Worm (Caenorhabditis elegans) whole organism, young adult: ENCODE results near the gene T10B5.10.

Experiments
- B0261.1 ChIP-seq: sonication (generic microtip); optimal IDR thresholded peaks from 2 replicates; lab custom pipeline; 2016; ENCODE audit warnings: mild to moderate bottlenecking, missing genetic modification characterization, moderate library complexity, missing compliant biosample characterization
- B0336.3 ChIP-seq: fragments of 200-800 bp; sonication (Bioruptor generic); IDR thresholded peaks from 2 replicates; pipeline ENCODE4 v1.3.6; 2022; ENCODE audit warnings: missing genetic modification characterization, missing compliant biosample characterization
- C06A6.2 ChIP-seq: fragments of 200-800 bp; sonication (Bioruptor generic); conservative IDR thresholded peaks from 2 replicates; pipeline ENCODE4 v1.3.6; 2022; ENCODE audit warnings: missing genetic modification characterization, missing compliant biosample characterization
- D2030.7 ChIP-seq: fragments of 200-800 bp; sonication (Bioruptor generic); IDR thresholded peaks from 2 replicates; pipeline ENCODE4 v1.3.6; 2022; ENCODE audit warnings: missing genetic modification reagents, missing genetic modification characterization, missing compliant biosample characterization
- F22D6.2 ChIP-seq: sonication (generic microtip); optimal IDR thresholded peaks from 2 replicates; lab custom pipeline; 2016; ENCODE audit warnings: mild to moderate bottlenecking, missing genetic modification characterization, missing compliant biosample characterization
- T26A5.8 ChIP-seq: sonication (generic microtip); optimal IDR thresholded peaks from 2 replicates; lab custom pipeline; 2016; ENCODE audit warnings: missing genetic modification characterization, missing compliant biosample characterization
- Y67H2A.10 ChIP-seq: fragments of 200-800 bp; sonication (Bioruptor generic); conservative IDR thresholded peaks from 2 replicates; pipeline ENCODE4 v1.3.6; 2022; ENCODE audit warnings: missing genetic modification reagents, missing genetic modification characterization, missing compliant biosample characterization
- Y95B8A.8 ChIP-seq: fragments of 200-800 bp; sonication (Bioruptor generic); IDR thresholded peaks from 2 replicates; pipeline ENCODE4 v1.3.6; 2022; ENCODE audit warnings: missing genetic modification reagents, missing genetic modification characterization, missing compliant biosample characterization
- ZK185.1 ChIP-seq: sonication (generic microtip); optimal IDR thresholded peaks from 2 replicates; lab custom pipeline; 2016; ENCODE audit warnings: mild to moderate bottlenecking, missing genetic modification characterization, missing compliant biosample characterization; ENCODE audit not compliant: poor library complexity, severe bottlenecking
- aptf-2 ChIP-seq: fragments of 200-800 bp; sonication (Bioruptor generic); conservative IDR thresholded peaks from 2 replicates; pipeline ENCODE4 v1.3.6; 2022; ENCODE audit warnings: missing genetic modification reagents, missing genetic modification characterization, missing compliant biosample characterization
- aptf-3 ChIP-seq: fragments of 200-800 bp; sonication (Bioruptor generic); IDR thresholded peaks from 2 replicates; pipeline ENCODE4 v1.3.6; 2022; ENCODE audit warnings: missing genetic modification characterization, missing compliant biosample characterization
- atf-7 ChIP-seq: sonication (generic microtip); optimal IDR thresholded peaks from 2 replicates; lab custom pipeline; 2017; ENCODE audit warnings: mild to moderate bottlenecking, missing genetic modification characterization, missing compliant biosample characterization
- athp-1 ChIP-seq: sonication (generic microtip); optimal IDR thresholded peaks from 2 replicates; lab custom pipeline; 2017; ENCODE audit warnings: mild to moderate bottlenecking, missing genetic modification characterization, missing compliant biosample characterization
- ccch-3 ChIP-seq: fragments of 200-800 bp; sonication (Bioruptor generic); optimal IDR thresholded peaks from 2 replicates; lab custom pipeline; 2018; ENCODE audit warnings: mild to moderate bottlenecking, missing genetic modification characterization, missing compliant biosample characterization
- cebp-2 ChIP-seq: fragments of 200-800 bp; sonication (Bioruptor generic); IDR thresholded peaks from 2 replicates; pipeline ENCODE4 v1.3.6; 2022; ENCODE audit warnings: missing genetic modification characterization, missing compliant biosample characterization
- ceh-40 ChIP-seq: fragments of 200-800 bp; sonication (Bioruptor generic); IDR thresholded peaks from 2 replicates; pipeline ENCODE4 v1.3.6; 2022; ENCODE audit warnings: missing genetic modification characterization, missing compliant biosample characterization
- ceh-58 ChIP-seq: fragments of 200-800 bp; sonication (Bioruptor generic); IDR thresholded peaks from 2 replicates; pipeline ENCODE4 v1.3.6; 2022; ENCODE audit warnings: missing genetic modification characterization, missing compliant biosample characterization
- ceh-79 ChIP-seq: sonication (generic microtip); optimal IDR thresholded peaks from 2 replicates; lab custom pipeline; 2017; ENCODE audit warnings: mild to moderate bottlenecking, missing genetic modification characterization, missing compliant biosample characterization
- dpff-1 ChIP-seq: sonication (generic microtip); optimal IDR thresholded peaks from 2 replicates; lab custom pipeline; 2017; ENCODE audit warnings: mild to moderate bottlenecking, missing genetic modification characterization, missing compliant biosample characterization
- ets-4 ChIP-seq: fragments of 200-800 bp; sonication (Bioruptor generic); optimal IDR thresholded peaks from 2 replicates; lab custom pipeline; 2018; ENCODE audit warnings: mild to moderate bottlenecking, missing genetic modification characterization, missing compliant biosample characterization
- fkh-3 ChIP-seq: sonication (generic microtip); optimal IDR thresholded peaks from 2 replicates; lab custom pipeline; 2016; ENCODE audit warnings: mild to moderate bottlenecking, missing genetic modification characterization, missing compliant biosample characterization
- gei-17 ChIP-seq: fragments of 200-800 bp; sonication (Bioruptor generic); optimal IDR thresholded peaks from 2 replicates; lab custom pipeline; 2018; ENCODE audit warnings: mild to moderate bottlenecking, missing genetic modification characterization, missing compliant biosample characterization
- hmg-20 ChIP-seq: fragments of 200-800 bp; sonication (Bioruptor generic); IDR thresholded peaks from 2 replicates; pipeline ENCODE4 v1.3.6; 2022; ENCODE audit warnings: missing genetic modification reagents, missing genetic modification characterization, missing compliant biosample characterization
- let-607 ChIP-seq, 2 experiments: fragments of 200-800 bp in 1 of 2; sonication (Bioruptor generic) in 1 of 2; sonication (generic microtip) in 1 of 2; optimal IDR thresholded peaks; 2 replicates each; lab custom pipeline; 2016 to 2018; ENCODE audit warnings: mild to moderate bottlenecking in 2 of 2, missing compliant biosample characterization in 2 of 2, missing genetic modification characterization in 2 of 2, moderate library complexity in 2 of 2, missing genotype in 1 of 2
- lin-54 ChIP-seq: fragments of 200-800 bp; sonication (Bioruptor generic); optimal IDR thresholded peaks from 2 replicates; lab custom pipeline; 2018; ENCODE audit warnings: mild to moderate bottlenecking, missing genetic modification characterization, missing compliant biosample characterization
- lir-1 ChIP-seq: fragments of 200-800 bp; sonication (Bioruptor generic); conservative IDR thresholded peaks from 2 replicates; pipeline ENCODE4 v1.3.6; 2022; ENCODE audit warnings: missing genetic modification reagents, missing genetic modification characterization, missing compliant biosample characterization
- madf-3 ChIP-seq: fragments of 200-800 bp; sonication (Bioruptor generic); IDR thresholded peaks from 2 replicates; pipeline ENCODE4 v1.3.6; 2022; ENCODE audit warnings: missing genetic modification reagents, missing genetic modification characterization, missing compliant biosample characterization
- madf-6 ChIP-seq: fragments of 200-800 bp; sonication (Bioruptor generic); IDR thresholded peaks from 2 replicates; pipeline ENCODE4 v1.3.6; 2022; ENCODE audit warnings: missing genetic modification reagents, missing genetic modification characterization, missing compliant biosample characterization
- madf-8 ChIP-seq: fragments of 200-800 bp; sonication (Bioruptor generic); conservative IDR thresholded peaks from 2 replicates; pipeline ENCODE4 v1.3.6; 2022; ENCODE audit warnings: missing genetic modification reagents, missing genetic modification characterization, missing compliant biosample characterization
- mcd-1 ChIP-seq: fragments of 200-800 bp; sonication (Bioruptor generic); IDR thresholded peaks from 2 replicates; pipeline ENCODE4 v1.3.6; 2022; ENCODE audit warnings: missing genetic modification reagents, missing genetic modification characterization, missing compliant biosample characterization
- mel-28 ChIP-seq: sonication (generic microtip); optimal IDR thresholded peaks from 2 replicates; lab custom pipeline; 2016; ENCODE audit warnings: borderline replicate concordance, mild to moderate bottlenecking, missing genetic modification characterization, missing compliant biosample characterization
- mes-4 ChIP-seq: sonication (generic microtip); optimal IDR thresholded peaks from 2 replicates; lab custom pipeline; 2016; ENCODE audit warnings: missing genotype, missing genetic modification characterization, missing compliant biosample characterization
- nfya-2 ChIP-seq: fragments of 200-800 bp; sonication (Bioruptor generic); IDR thresholded peaks from 2 replicates; pipeline ENCODE4 v1.3.6; 2022; ENCODE audit warnings: missing genetic modification reagents, missing genetic modification characterization, missing compliant biosample characterization
- nfyb-1 ChIP-seq: fragments of 200-800 bp; sonication (Bioruptor generic); IDR thresholded peaks from 2 replicates; pipeline ENCODE4 v1.3.6; 2022; ENCODE audit warnings: missing genetic modification reagents, missing genetic modification characterization, missing compliant biosample characterization
- pbrm-1 ChIP-seq: fragments of 200-800 bp; sonication (Bioruptor generic); IDR thresholded peaks from 2 replicates; pipeline ENCODE4 v1.3.6; 2022; ENCODE audit warnings: missing genetic modification reagents, missing genetic modification characterization, missing compliant biosample characterization
- sdz-38 ChIP-seq: sonication (generic microtip); optimal IDR thresholded peaks from 2 replicates; lab custom pipeline; 2016; ENCODE audit warnings: missing genotype, missing genetic modification characterization, missing compliant biosample characterization
- snpc-1.1 ChIP-seq: sonication (generic microtip); optimal IDR thresholded peaks from 2 replicates; lab custom pipeline; 2017; ENCODE audit warnings: missing genetic modification characterization, mild to moderate bottlenecking, missing compliant biosample characterization, antibody characterized with exemption, moderate library complexity, missing genotype, missing genetic modification reagents; ENCODE audit not compliant: insufficient read depth
- snpc-3.4 ChIP-seq: sonication (generic microtip); optimal IDR thresholded peaks from 2 replicates; lab custom pipeline; 2017; ENCODE audit warnings: missing genetic modification characterization, mild to moderate bottlenecking, missing compliant biosample characterization, antibody characterized with exemption, moderate library complexity, missing genotype, missing genetic modification reagents
- snpc-4 ChIP-seq, 5 experiments: fragments of 150-350 bp in 1 of 5; sonication (generic microtip) in 4 of 5; optimal IDR thresholded peaks; 2 replicates each; lab custom pipeline; 2014 to 2018; ENCODE audit warnings: missing genetic modification characterization in 5 of 5, missing biosample characterization in 3 of 5, antibody characterized with exemption in 2 of 5, mild to moderate bottlenecking in 2 of 5, missing compliant biosample characterization in 2 of 5, missing genotype in 2 of 5, moderate library complexity in 2 of 5, missing genetic modification reagents in 1 of 5
- somi-1 ChIP-seq: fragments of 200-800 bp; sonication (Bioruptor generic); optimal IDR thresholded peaks from 2 replicates; lab custom pipeline; 2018; ENCODE audit warnings: mild to moderate bottlenecking, missing genetic modification characterization, missing compliant biosample characterization
- tbp1 ChIP-seq: fragments of 200-800 bp; sonication (Bioruptor generic); optimal IDR thresholded peaks from 2 replicates; lab custom pipeline; 2018; ENCODE audit warnings: mild to moderate bottlenecking, missing genetic modification characterization, missing compliant biosample characterization
- unc-130 ChIP-seq: sonication (generic microtip); optimal IDR thresholded peaks from 2 replicates; lab custom pipeline; 2016; ENCODE audit warnings: missing genetic modification reagents, missing genetic modification characterization, missing compliant biosample characterization
- xnd-1 ChIP-seq: sonication (generic microtip); optimal IDR thresholded peaks from 2 replicates; lab custom pipeline; 2016; ENCODE audit warnings: missing genotype, missing genetic modification reagents, missing genetic modification characterization, missing compliant biosample characterization
- zfh-2 ChIP-seq: fragments of 200-800 bp; sonication (Bioruptor generic); conservative IDR thresholded peaks from 2 replicates; pipeline ENCODE4 v1.3.6; 2022; ENCODE audit warnings: missing genetic modification reagents, missing genetic modification characterization, missing compliant biosample characterization
- zim-3 ChIP-seq: sonication (generic microtip); optimal IDR thresholded peaks from 2 replicates; lab custom pipeline; 2017; ENCODE audit warnings: mild to moderate bottlenecking, missing genetic modification characterization, moderate library complexity, missing compliant biosample characterization
- ztf-22 ChIP-seq: fragments of 200-800 bp; sonication (Bioruptor generic); optimal IDR thresholded peaks from 2 replicates; lab custom pipeline; 2018; ENCODE audit warnings: mild to moderate bottlenecking, missing genetic modification characterization, moderate library complexity, missing compliant biosample characterization
- ztf-28 ChIP-seq: fragments of 200-800 bp; sonication (Bioruptor generic); IDR thresholded peaks from 2 replicates; pipeline ENCODE4 v1.3.6; 2022; ENCODE audit warnings: missing genetic modification reagents, missing genetic modification characterization, missing compliant biosample characterization

Gene T10B5.10

DNA sequence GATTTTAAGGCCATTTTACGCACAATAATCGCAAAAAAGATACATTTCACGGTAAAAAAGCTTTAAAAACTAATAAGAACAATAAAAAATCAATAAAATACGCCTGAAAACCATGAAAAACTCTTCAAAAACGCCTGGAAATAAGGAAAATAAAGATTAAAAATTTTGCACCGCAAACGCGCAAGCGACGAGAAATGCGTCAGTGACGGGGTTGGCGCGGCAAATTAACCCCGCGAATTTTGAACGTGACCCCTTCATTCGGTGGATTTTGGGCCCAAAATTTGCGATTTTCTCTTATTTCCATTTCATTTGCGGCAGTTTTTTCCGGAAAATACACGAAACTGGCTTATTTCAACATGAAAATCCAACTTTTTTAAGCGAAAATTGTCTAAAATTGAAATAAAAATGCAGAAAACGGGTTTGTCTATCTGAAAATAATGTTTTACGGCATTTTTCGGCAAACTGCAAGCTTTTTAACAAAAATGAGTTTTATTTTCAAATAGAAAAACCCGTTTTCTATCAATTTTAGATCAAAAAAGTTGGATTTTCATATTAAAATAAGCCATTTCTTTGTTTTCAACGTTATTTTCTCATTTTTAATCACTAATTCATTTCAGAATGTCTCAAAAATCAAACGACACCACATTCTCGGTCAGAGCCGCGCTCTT is 12.7 kb upstream of the T10B5.10 start, which contains the start of gene knl-3 (continued):
- TF ChIP-seq zim-3 (tag; lab: Kevin White, UChicago) (no peak), ztf-22 (GFP tag; lab: Kevin White, UChicago) (no peak), madf-3 (GFP tag; lab: Robert Waterston, UW) (peak; percentile 97), D2030.7 (peak; percentile 95), ztf-28 (GFP tag; lab: Robert Waterston, UW) (peak; percentile 83), pbrm-1 (GFP tag; lab: Robert Waterston, UW) (peak; percentile 93), nfya-2 (GFP tag; lab: Robert Waterston, UW) (no peak), Y95B8A.8 (GFP tag; lab: Robert Waterston, UW) (peak; percentile 90), madf-6 (GFP tag; lab: Robert Waterston, UW) (peak; percentile 98), athp-1 (tag; lab: Kevin White, UChicago) (peak; percentile 89), ceh-79 (tag; lab: Kevin White, UChicago) (no peak), fkh-3 (tag; lab: Kevin White, UChicago) (no peak), hmg-20 (GFP tag; lab: Robert Waterston, UW) (peak; percentile 87), lir-1 (GFP tag; lab: Robert Waterston, UW) (peak; percentile 87), nfyb-1 (GFP tag; lab: Robert Waterston, UW) (peak; percentile 91), zfh-2 (GFP tag; lab: Robert Waterston, UW) (peak; percentile 49; the same call in 1 of the 2 replicates), sdz-38 (tag; lab: Kevin White, UChicago) (no peak), snpc-1.1 (peak; percentile 61), mes-4 (tag; lab: Kevin White, UChicago) (peak; percentile 7), ceh-40 (GFP tag; lab: Robert Waterston, UW) (no peak), C06A6.2 (peak; percentile 64), B0336.3 (GFP tag; lab: Robert Waterston, UW) (peak; percentile 97), Y67H2A.10 (GFP tag; lab: Robert Waterston, UW) (peak; percentile 75), unc-130 (peak; percentile 63), ccch-3 (GFP tag; lab: Kevin White, UChicago) (no peak), lin-54 (GFP tag; lab: Kevin White, UChicago) (peak; percentile 99), aptf-3 (GFP tag; lab: Robert Waterston, UW) (0 out of 2 replicates have a peak, but pooled peaks have one; percentile 47), aptf-2 (GFP tag; lab: Robert Waterston, UW) (no peak), xnd-1 (tag; lab: Kevin White, UChicago) (peak; percentile 89), gei-17 (GFP tag; lab: Kevin White, UChicago) (no peak), somi-1 (GFP tag; lab: Kevin White, UChicago) (peak; percentile 35), dpff-1 (tag; lab: Kevin White, UChicago) (no peak), tbp1 (GFP tag; lab: Kevin White, UChicago) (peak; percentile 72), madf-8 (GFP tag; lab: Robert Waterston, UW) (peak; percentile 91), T26A5.8 (tag; lab: Kevin White, UChicago) (no peak), F22D6.2 (tag; lab: Kevin White, UChicago) (no peak), mcd-1 (GFP tag; lab: Robert Waterston, UW) (peak; percentile 96), snpc-4 (GFP tag; optimal IDR thresholded peaks at IDR 0.05; lab: Kevin White, UChicago) (peak; percentile 48), snpc-4 (tag; optimal IDR thresholded peaks at IDR 0.05; lab: Kevin White, UChicago) (peak; percentile 58 to 78 (median 73)), ceh-58 (GFP tag; lab: Robert Waterston, UW) (no peak), cebp-2 (no peak), atf-7 (tag; lab: Kevin White, UChicago) (peak; percentile 67), snpc-3.4 (tag; lab: Kevin White, UChicago) (peak; percentile 96), mel-28 (tag; lab: Kevin White, UChicago) (peak; percentile 35), ZK185.1 (no peak), let-607 (tag; optimal IDR thresholded peaks at IDR 0.05; lab: Kevin White, UChicago) (peak; percentile 32 to 37), ets-4 (GFP tag; lab: Kevin White, UChicago) (no peak), B0261.1 (peak; percentile 26)
